Worm (Caenorhabditis elegans) whole organism, mixed stage, embryonic: ENCODE measurements around the gene piit-1.

Experiments used
- nhr-12 ChIP-seq: fragments of 150-350 bp; optimal IDR thresholded peaks from 2 replicates; lab custom pipeline; 2014; ENCODE audit warnings: missing biosample characterization, missing genetic modification characterization
- snpc-4 ChIP-seq: fragments of 150-350 bp; optimal IDR thresholded peaks from 2 replicates; lab custom pipeline; 2014; ENCODE audit warnings: missing biosample characterization, missing genetic modification characterization

DNA sequence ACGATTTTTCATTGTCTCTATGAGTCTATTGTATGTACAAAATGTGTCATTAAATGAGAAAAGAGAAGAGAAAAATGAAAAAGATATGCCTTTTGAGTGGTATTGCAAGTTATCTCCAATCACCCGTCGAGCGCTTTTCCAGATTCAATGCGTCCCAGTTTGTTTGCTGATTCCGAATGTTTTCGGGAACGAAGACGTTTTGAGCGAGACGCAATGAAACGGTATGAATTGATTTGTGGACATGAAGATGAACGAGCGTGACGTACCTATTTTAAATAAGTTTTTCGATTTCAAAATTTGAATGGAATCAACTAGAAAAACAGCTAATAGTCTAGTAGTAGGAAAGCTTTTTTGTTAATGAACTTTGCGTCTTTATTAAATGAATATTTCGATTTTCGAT lies 6.9 kb upstream of the piit-1 start:
- TF ChIP-seq snpc-4 (tag; lab: Kevin White, UChicago) (no peak), nhr-12 (no peak)
